In genomic region chrX:2212712-2213111, ce11 we compare ENCODE assay signal across 2 worm cellular contexts.
TF ChIP-seq lines count a peak whose summit lies in the region.

No protein-coding gene starts in this region.

TF ChIP-seq in whole organism, L1 larva, 84 proteins besides CTCF, POLR2A, EP300 and RAD21:
- TF ChIP-seq fkh-10 (GFP tag; optimal IDR thresholded peaks at IDR 0.05; lab: Kevin White, UChicago) = no peak
- TF ChIP-seq blmp-1 (tag; optimal IDR thresholded peaks at IDR 0.05; lab: Kevin White, UChicago) = peak; percentile 94
TF ChIP-seq in whole organism, L1 larva: peak in this region for 1.

TF ChIP-seq in whole organism, L2 larva, 48 proteins besides CTCF, POLR2A, EP300 and RAD21:
- peak; percentile 55 for TF ChIP-seq blmp-1 (tag; optimal IDR thresholded peaks at IDR 0.05; lab: Kevin White, UChicago; ENCODE audit: insufficient read depth)
- no peak for TF ChIP-seq F13H6.1 (tag; optimal IDR thresholded peaks at IDR 0.05; lab: Kevin White, UChicago)
TF ChIP-seq in whole organism, L2 larva: peak in this region for 1.

Comparison
In these comparisons a context has a peak if more than half of its experiments do, and no peak if none do; other contexts are left out.
1. Of the 22 proteins assayed by ChIP-seq in both whole organism, L1 larva and whole organism, L2 larva: peak only in whole organism, L1 larva: none; only in whole organism, L2 larva: none; in both: blmp-1; in neither: 21.